Worm (Caenorhabditis elegans): Measurements from ENCODE around the gene ttr-40.

Gene ttr-40

DNA sequence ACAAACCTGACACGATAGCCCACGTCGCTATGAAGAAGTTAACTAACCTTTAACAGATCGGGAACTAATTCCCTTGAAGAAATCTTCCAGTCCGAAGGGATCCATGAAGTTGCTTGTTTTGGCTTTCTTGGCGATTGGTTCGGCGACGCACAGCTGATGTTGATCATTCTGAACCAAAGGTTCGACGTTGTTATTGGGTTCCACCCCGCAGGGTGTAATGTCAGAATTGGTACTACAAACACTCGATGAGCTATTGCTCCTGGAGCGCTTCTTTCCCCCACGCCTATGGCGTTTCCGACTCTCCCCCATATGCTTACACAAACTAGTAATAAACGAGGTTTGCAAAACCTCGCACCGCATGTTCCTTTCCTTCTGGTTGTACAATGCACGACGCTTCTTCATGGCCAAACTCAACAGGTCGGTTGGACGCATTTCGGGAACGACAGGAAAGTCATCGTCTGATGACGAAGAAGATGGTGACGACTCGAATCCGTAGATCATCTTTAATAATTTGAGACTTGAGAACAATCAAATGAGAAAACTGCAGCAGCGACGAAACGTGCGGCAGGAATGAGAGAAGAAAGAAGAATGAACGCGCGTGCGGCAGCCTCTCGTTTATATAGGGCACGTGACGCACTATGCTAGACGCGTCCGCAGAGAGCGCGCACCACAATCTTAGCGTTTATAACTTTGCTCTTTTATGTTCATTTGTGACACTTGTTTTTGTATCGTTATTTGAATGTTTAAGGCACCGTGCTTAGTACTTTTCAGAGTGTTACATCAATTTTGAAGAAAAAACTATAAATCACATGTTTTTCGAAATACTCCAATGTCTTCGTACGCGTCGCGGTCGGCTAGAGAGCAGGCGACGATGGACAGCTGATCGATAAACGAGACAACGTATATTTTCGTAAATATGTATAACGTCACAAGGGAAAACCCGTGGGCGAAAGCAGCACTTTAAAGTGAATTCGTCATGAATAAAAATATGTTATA is 11.3 kb downstream of the ttr-40 start, which contains the start of gene tos-1:
Gene tos-1 (minus strand): TSS at position 575 of the 996 bp plus-strand sequence.
- TF ChIP-seq jun-1 (tag; optimal IDR thresholded peaks at IDR 0.05) (peak; percentile 98), ama-1 (optimal IDR thresholded peaks at IDR 0.05) (peak; percentile 100), nhr-77 (tag; optimal IDR thresholded peaks at IDR 0.05) (peak; percentile 62), unc-62 (GFP tag; optimal IDR thresholded peaks at IDR 0.05) (peak; percentile 73), egl-5 (tag; optimal IDR thresholded peaks at IDR 0.05) (peak; percentile 96), lsy-12 (tag; optimal IDR thresholded peaks at IDR 0.05) (peak; percentile 99), sea-2 (GFP tag; optimal IDR thresholded peaks at IDR 0.05) (peak; percentile 90), aly-2 (tag; optimal IDR thresholded peaks at IDR 0.05) (no peak), hmg-11 (tag; optimal IDR thresholded peaks at IDR 0.05) (peak; percentile 75), ztf-11 (tag; optimal IDR thresholded peaks at IDR 0.05) (peak; percentile 7), elt-2 (tag; optimal IDR thresholded peaks at IDR 0.05) (peak; percentile 93), fkh-2 (tag; optimal IDR thresholded peaks at IDR 0.05) (no peak), zag-1 (tag; optimal IDR thresholded peaks at IDR 0.05) (peak; percentile 64), nhr-23 (tag; optimal IDR thresholded peaks at IDR 0.05) (peak; percentile 97), eor-1 (tag; optimal IDR thresholded peaks at IDR 0.05) (peak; percentile 90 to 100), skn-1 (tag; optimal IDR thresholded peaks at IDR 0.05) (peak; percentile 93), nfya-1 (tag; optimal IDR thresholded peaks at IDR 0.05; ENCODE audit: insufficient read depth) (peak; percentile 90), nhr-237 (tag; optimal IDR thresholded peaks at IDR 0.05) (no peak), elt-1 (tag; optimal IDR thresholded peaks at IDR 0.05) (peak; percentile 43), mml-1 (tag; optimal IDR thresholded peaks at IDR 0.05) (peak; percentile 12), nhr-67 (tag; optimal IDR thresholded peaks at IDR 0.05) (no peak), pqm-1 (tag; optimal IDR thresholded peaks at IDR 0.05) (peak; percentile 76), nhr-28 (tag; optimal IDR thresholded peaks at IDR 0.05) (peak; percentile 73), ceh-28 (tag; optimal IDR thresholded peaks at IDR 0.05) (peak; percentile 95), ZK546.5 (tag; optimal IDR thresholded peaks at IDR 0.05) (peak; percentile 47), nhr-12 (tag; optimal IDR thresholded peaks at IDR 0.05) (no peak), R02D3.7 (tag; optimal IDR thresholded peaks at IDR 0.05) (peak; percentile 93), ztf-4 (tag; optimal IDR thresholded peaks at IDR 0.05) (peak; percentile 86), mdl-1 (tag; optimal IDR thresholded peaks at IDR 0.05) (peak; percentile 97), egl-27 (tag; optimal IDR thresholded peaks at IDR 0.05) (peak; percentile 75), ceh-9 (tag; optimal IDR thresholded peaks at IDR 0.05) (no peak), lin-15B (tag; optimal IDR thresholded peaks at IDR 0.05) (peak; percentile 86), nhr-11 (tag; optimal IDR thresholded peaks at IDR 0.05) (peak; percentile 97), unc-39 (tag; optimal IDR thresholded peaks at IDR 0.05) (no peak), pha-4 (tag; optimal IDR thresholded peaks at IDR 0.05) (peak; percentile 98), lin-39 (tag; optimal IDR thresholded peaks at IDR 0.05) (peak; percentile 90), fos-1 (tag; optimal IDR thresholded peaks at IDR 0.05) (peak; percentile 92), nhr-76 (tag; optimal IDR thresholded peaks at IDR 0.05) (peak; percentile 76), tbx-2 (tag; optimal IDR thresholded peaks at IDR 0.05) (peak; percentile 94), snpc-4 (tag; optimal IDR thresholded peaks at IDR 0.05) (peak; percentile 53), fkh-10 (GFP tag; optimal IDR thresholded peaks at IDR 0.05) (peak; percentile 96), daf-12 (tag; optimal IDR thresholded peaks at IDR 0.05) (peak; percentile 60), ceh-82 (tag; optimal IDR thresholded peaks at IDR 0.05) (peak; percentile 91), nhr-25 (tag; optimal IDR thresholded peaks at IDR 0.05) (peak; percentile 99), nhr-43 (tag; optimal IDR thresholded peaks at IDR 0.05; ENCODE audit: poor library complexity, severe bottlenecking) (peak; percentile 93), ceh-16 (tag; optimal IDR thresholded peaks at IDR 0.05) (no peak), elt-3 (tag; optimal IDR thresholded peaks at IDR 0.05) (peak; percentile 22 to 95 (median 91))

Data from whole organism, L3 larva.